Worm (Caenorhabditis elegans) whole organism, L4 larva: ENCODE results near the gene ins-5.

ENCODE experiments used
- R02D3.7 ChIP-seq: fragments of 150-350 bp; sonication (generic microtip); optimal IDR thresholded peaks from 3 replicates; lab custom pipeline; 2014; ENCODE audit warnings: missing biosample characterization, missing genetic modification characterization
- arid-1 ChIP-seq: fragments of 200-800 bp; sonication (Bioruptor generic); conservative IDR thresholded peaks from 2 replicates; pipeline ENCODE4 v1.3.6; 2022; ENCODE audit warnings: missing genetic modification reagents, missing genetic modification characterization, missing compliant biosample characterization
- ceh-82 ChIP-seq: sonication (generic microtip); optimal IDR thresholded peaks from 2 replicates; lab custom pipeline; 2017; ENCODE audit warnings: missing biosample characterization, missing genetic modification characterization
- hmg-1.1 ChIP-seq: fragments of 200-800 bp; sonication (Bioruptor generic); IDR thresholded peaks from 2 replicates; pipeline ENCODE4 v1.3.6; 2022; ENCODE audit warnings: missing genetic modification reagents, missing genetic modification characterization, missing compliant biosample characterization
- lsy-2 ChIP-seq, 2 experiments: fragments of 150-350 bp in 1 of 2; sonication (generic microtip) in 1 of 2; optimal IDR thresholded peaks; 2 replicates each; lab custom pipeline; 2014 to 2017; ENCODE audit warnings: missing biosample characterization in 2 of 2, missing genetic modification characterization in 2 of 2
- nhr-11 ChIP-seq: fragments of 150-350 bp; optimal IDR thresholded peaks from 2 replicates; lab custom pipeline; 2014; ENCODE audit warnings: missing biosample characterization, missing genetic modification characterization
- nhr-237 ChIP-seq: sonication (generic microtip); optimal IDR thresholded peaks from 2 replicates; lab custom pipeline; 2017; ENCODE audit warnings: missing biosample characterization, missing genetic modification characterization
- pqm-1 ChIP-seq: sonication (generic microtip); optimal IDR thresholded peaks from 2 replicates; lab custom pipeline; 2017; ENCODE audit warnings: missing biosample characterization, missing genetic modification characterization
- tra-1 ChIP-seq: fragments of 200-800 bp; sonication (Bioruptor generic); IDR thresholded peaks from 2 replicates; pipeline ENCODE4 v1.3.6; 2022; ENCODE audit warnings: missing genetic modification reagents, missing genetic modification characterization, missing compliant biosample characterization

DNA sequence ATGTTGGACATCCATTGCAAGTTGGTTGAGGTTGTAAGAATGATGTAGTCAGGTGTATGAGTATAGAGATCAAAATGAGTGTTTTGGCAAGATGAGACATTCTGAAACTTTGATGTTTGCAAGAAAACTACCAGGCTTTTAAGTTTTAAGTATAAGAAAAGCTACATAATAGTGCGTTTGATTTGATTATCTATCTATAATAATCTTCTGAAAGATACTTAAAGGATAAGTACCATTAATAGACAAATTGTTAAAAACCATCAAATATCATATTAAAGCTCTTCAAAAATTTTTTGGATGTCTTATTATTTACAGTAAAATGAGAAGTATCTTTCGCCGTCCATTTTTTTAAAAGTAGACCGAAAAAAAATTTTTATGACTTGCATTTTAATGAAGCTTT, 45.8 kb downstream of the ins-5 start, which contains the start of gene R12C12.10:
- TF ChIP-seq nhr-237 (tag; lab: Kevin White, UChicago) (no peak), hmg-1.1 (GFP tag; lab: Robert Waterston, UW) (no peak), ceh-82 (no peak), lsy-2 (tag; optimal IDR thresholded peaks at IDR 0.05; lab: Kevin White, UChicago) (no peak), arid-1 (GFP tag; lab: Robert Waterston, UW) (no peak), tra-1 (GFP tag; lab: Robert Waterston, UW) (no peak), R02D3.7 (tag; lab: Kevin White, UChicago) (no peak), nhr-11 (tag; lab: Kevin White, UChicago) (no peak), pqm-1 (tag; lab: Kevin White, UChicago) (no peak)
